Worm (Caenorhabditis elegans) whole organism, early embryonic: ENCODE data around the gene hch-1.

Source experiments
- B0310.2 ChIP-seq: sonication (generic microtip); optimal IDR thresholded peaks from 2 replicates; lab custom pipeline; 2016; ENCODE audit warnings: mild to moderate bottlenecking, missing genetic modification characterization, missing compliant biosample characterization
- F13C5.2 ChIP-seq: sonication (generic microtip); optimal IDR thresholded peaks from 2 replicates; lab custom pipeline; 2017; ENCODE audit warnings: mild to moderate bottlenecking, missing genetic modification characterization, inconsistent platforms, missing compliant biosample characterization
- aly-1 ChIP-seq: sonication (generic microtip); optimal IDR thresholded peaks from 2 replicates; lab custom pipeline; 2016; ENCODE audit warnings: missing genetic modification characterization, missing compliant biosample characterization
- ama-1 ChIP-seq: fragments of 150-350 bp; optimal IDR thresholded peaks from 2 replicates; lab custom pipeline; 2014
- ceh-13 ChIP-seq: fragments of 200-800 bp; sonication (Bioruptor generic); optimal IDR thresholded peaks from 2 replicates; lab custom pipeline; 2018; ENCODE audit warnings: mild to moderate bottlenecking, missing genetic modification characterization, missing compliant biosample characterization
- ets-7 ChIP-seq: sonication (generic microtip); optimal IDR thresholded peaks from 2 replicates; lab custom pipeline; 2016; ENCODE audit warnings: missing genotype, missing genetic modification characterization, missing compliant biosample characterization
- hmg-4 ChIP-seq: fragments of 200-800 bp; sonication (Bioruptor generic); optimal IDR thresholded peaks from 2 replicates; lab custom pipeline; 2018; ENCODE audit warnings: mild to moderate bottlenecking, missing genetic modification characterization, missing compliant biosample characterization
- hnd-1 ChIP-seq: sonication (generic microtip); optimal IDR thresholded peaks from 2 replicates; lab custom pipeline; 2016; ENCODE audit warnings: missing genetic modification characterization, missing compliant biosample characterization
- pes-1 ChIP-seq: fragments of 200-800 bp; sonication (Bioruptor generic); IDR thresholded peaks from 2 replicates; pipeline ENCODE4 v1.3.6; 2022; ENCODE audit warnings: missing genetic modification reagents, missing genetic modification characterization, missing compliant biosample characterization
- scrt-1 ChIP-seq: fragments of 200-800 bp; sonication (Bioruptor generic); IDR thresholded peaks from 2 replicates; pipeline ENCODE4 v1.3.6; 2022; ENCODE audit warnings: missing genetic modification characterization, missing compliant biosample characterization
- sea-1 ChIP-seq: fragments of 200-800 bp; sonication (Bioruptor generic); conservative IDR thresholded peaks from 2 replicates; pipeline ENCODE4 v1.3.6; 2022; ENCODE audit warnings: missing genetic modification characterization, missing compliant biosample characterization
- tbx-11 ChIP-seq: fragments of 200-800 bp; sonication (Bioruptor generic); IDR thresholded peaks from 2 replicates; pipeline ENCODE4 v1.3.6; 2022; ENCODE audit warnings: missing genetic modification characterization, missing compliant biosample characterization
- tra-4 ChIP-seq: sonication (generic microtip); optimal IDR thresholded peaks from 2 replicates; lab custom pipeline; 2017; ENCODE audit warnings: missing genetic modification characterization, missing compliant biosample characterization

- TF ChIP-seq ama-1 (lab: Kevin White, UChicago) (no peak), tbx-11 (GFP tag; lab: Robert Waterston, UW) (no peak), F13C5.2 (tag; lab: Kevin White, UChicago) (no peak), pes-1 (GFP tag; lab: Robert Waterston, UW) (no peak), hmg-4 (GFP tag; lab: Kevin White, UChicago) (no peak), ets-7 (tag; lab: Kevin White, UChicago) (no peak), scrt-1 (GFP tag; lab: Robert Waterston, UW) (no peak), B0310.2 (tag; lab: Kevin White, UChicago) (no peak), aly-1 (tag; lab: Kevin White, UChicago) (no peak), ceh-13 (GFP tag; lab: Kevin White, UChicago) (no peak), sea-1 (GFP tag; lab: Robert Waterston, UW) (no peak), hnd-1 (no peak), tra-4 (no peak)
Observed at ce11 chrX:14674028-14674427, 25.7 kb downstream of the hch-1 start, which contains the start of gene slt-1.
